Worm (Caenorhabditis elegans): ENCODE results near the gene ZK596.2.

ZK596.2 gene

DNA sequence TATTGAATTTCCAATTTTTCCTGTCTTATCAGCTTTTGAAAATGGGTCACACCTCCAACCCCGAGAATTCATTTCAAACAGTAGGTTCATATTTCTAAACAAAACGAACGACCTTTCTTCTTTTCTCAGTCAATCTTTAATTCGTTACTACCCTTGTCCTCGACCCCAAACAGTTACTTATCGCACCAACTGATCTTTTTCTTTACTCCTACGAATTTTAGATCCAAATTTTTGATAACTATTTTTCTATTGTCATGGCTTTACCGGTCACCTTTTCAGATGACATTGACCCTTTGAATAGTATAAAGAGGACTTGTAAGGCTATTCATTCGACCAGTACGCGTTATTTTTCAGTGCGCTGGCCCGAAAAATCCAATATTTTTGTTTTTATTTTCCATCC, 7.0 kb upstream of the ZK596.2 start (continued):
- TF ChIP-seq zag-1 (tag; optimal IDR thresholded peaks at IDR 0.05): no peak

DNA sequence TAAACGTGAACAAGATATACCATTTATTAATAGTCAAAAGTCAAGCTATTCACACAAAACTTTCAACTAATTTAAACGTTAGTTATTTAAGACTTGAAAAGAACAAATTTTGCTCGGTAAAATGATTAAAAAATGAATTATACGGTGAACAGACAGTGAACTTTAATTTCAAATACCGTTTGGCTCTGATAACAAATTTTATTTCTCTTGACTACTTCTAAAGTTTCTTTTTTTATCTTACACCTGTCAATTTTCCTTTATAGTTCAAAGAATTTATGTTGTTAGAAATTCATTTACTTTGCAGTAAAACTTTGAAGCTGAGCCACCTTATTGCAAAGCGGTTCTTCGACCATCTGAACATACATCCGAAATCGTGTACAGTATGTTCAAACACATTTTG, 6.3 kb upstream of the ZK596.2 start, which contains the start of gene ZK593.3:
TSS of gene ZK593.3 (plus strand) at position 301 of the 400 bp plus-strand sequence.
- TF ChIP-seq dmd-6 (GFP tag; IDR thresholded peaks at IDR 0.05) (peak; percentile 29), F26F4.8 (GFP tag; conservative IDR thresholded peaks at IDR 0.05) (no peak)

DNA sequence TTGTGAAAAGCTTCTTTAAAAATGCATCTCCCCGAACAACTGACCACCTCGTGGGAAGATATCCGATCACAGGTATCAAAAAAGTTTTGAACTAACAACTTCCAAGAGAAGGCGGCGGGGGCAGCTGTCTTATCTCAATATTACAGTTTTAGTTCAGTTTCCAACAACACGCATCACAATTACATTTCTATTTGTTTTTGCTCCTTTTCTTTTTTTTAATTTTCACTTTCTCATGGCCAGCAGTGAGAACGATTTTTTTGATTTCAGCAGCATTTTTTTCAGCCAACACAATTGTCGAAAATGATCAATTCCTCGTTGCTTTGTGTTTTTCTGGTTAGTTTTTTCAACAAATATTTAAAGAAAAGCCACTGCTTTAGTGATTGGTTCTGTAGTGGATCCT, 4.0 kb upstream of the ZK596.2 start, which contains the start of gene ZK593.2:
TSS of gene ZK593.2 (plus strand) at position 301 of the 400 bp plus-strand sequence.
- TF ChIP-seq zip-2 (tag; optimal IDR thresholded peaks at IDR 0.05) (no peak), F49E8.2 (tag; optimal IDR thresholded peaks at IDR 0.05; ENCODE audit: borderline replicate concordance) (no peak), saeg-2 (GFP tag; IDR thresholded peaks at IDR 0.05) (no peak), ceh-28 (tag; optimal IDR thresholded peaks at IDR 0.05) (no peak), lin-39 (tag; optimal IDR thresholded peaks at IDR 0.05) (no peak), ama-1 (optimal IDR thresholded peaks at IDR 0.05) (peak; percentile 59), F10B5.3 (tag; optimal IDR thresholded peaks at IDR 0.05) (no peak), nhr-10 (tag; optimal IDR thresholded peaks at IDR 0.05) (no peak), dmd-6 (GFP tag; IDR thresholded peaks at IDR 0.05) (peak; percentile 7; the same call in 1 of the 2 replicates), mxl-2 (GFP tag; conservative IDR thresholded peaks at IDR 0.05) (0 out of 2 replicates have a peak, but pooled peaks have one; percentile 11), pha-4 (GFP tag; IDR thresholded peaks at IDR 0.05) (no peak), pha-4 (tag; optimal IDR thresholded peaks at IDR 0.05) (no peak), ZK337.2 (GFP tag; IDR thresholded peaks at IDR 0.05) (no peak), daf-8 (GFP tag; IDR thresholded peaks at IDR 0.05) (no peak), daf-12 (tag; optimal IDR thresholded peaks at IDR 0.05) (no peak), arid-1 (GFP tag; conservative IDR thresholded peaks at IDR 0.05) (no peak), aly-2 (tag; optimal IDR thresholded peaks at IDR 0.05) (no peak), snpc-1.2 (GFP tag; IDR thresholded peaks at IDR 0.05) (no peak), madf-5 (GFP tag; IDR thresholded peaks at IDR 0.05) (no peak), ztf-11 (tag; optimal IDR thresholded peaks at IDR 0.05) (no peak), mes-2 (tag; optimal IDR thresholded peaks at IDR 0.05; ENCODE audit: poor library complexity, severe bottlenecking) (no peak), egl-43 (GFP tag; IDR thresholded peaks at IDR 0.05) (no peak), lim-7 (GFP tag; IDR thresholded peaks at IDR 0.05) (no peak), F44E2.7 (GFP tag; IDR thresholded peaks at IDR 0.05) (no peak), zip-11 (GFP tag; IDR thresholded peaks at IDR 0.05) (no peak), attf-4 (tag; optimal IDR thresholded peaks at IDR 0.05) (no peak), nhr-25 (tag; optimal IDR thresholded peaks at IDR 0.05; ENCODE audit: borderline replicate concordance, insufficient read depth) (no peak), daf-16 (GFP tag; optimal IDR thresholded peaks at IDR 0.05) (no peak), daf-16 (tag; optimal IDR thresholded peaks at IDR 0.05) (peak; percentile 8)

DNA sequence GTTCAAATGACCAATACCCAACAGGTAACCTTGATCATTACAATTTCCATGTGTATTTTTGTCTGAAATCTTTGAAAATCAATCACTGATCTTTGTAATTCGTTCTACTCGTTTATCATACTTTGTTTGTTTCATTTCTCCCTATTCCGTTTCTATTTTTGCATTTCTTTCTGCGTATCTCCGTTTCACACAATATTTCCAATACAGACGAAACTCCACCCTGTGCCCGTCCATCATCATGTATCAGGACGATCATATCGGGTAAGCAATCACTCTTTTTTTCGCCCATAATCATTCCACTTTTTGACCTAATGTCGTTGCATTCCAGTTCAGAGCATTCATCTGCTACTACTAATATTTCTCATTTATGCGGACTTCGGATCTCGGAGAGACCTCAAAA, 602 bp upstream of the ZK596.2 start, which contains the start of gene pyk-2:
TSS of gene pyk-2 (plus strand) at position 206 of the 400 bp plus-strand sequence.
- TF ChIP-seq zip-11 (GFP tag; IDR thresholded peaks at IDR 0.05) (no peak), F37D6.2 (tag; optimal IDR thresholded peaks at IDR 0.05) (no peak), pha-4 (GFP tag; IDR thresholded peaks at IDR 0.05) (no peak), pha-4 (tag; optimal IDR thresholded peaks at IDR 0.05) (no peak), F49E8.2 (tag; optimal IDR thresholded peaks at IDR 0.05; ENCODE audit: borderline replicate concordance) (no peak), tra-1 (GFP tag; IDR thresholded peaks at IDR 0.05) (no peak), daf-16 (GFP tag; optimal IDR thresholded peaks at IDR 0.05) (no peak), daf-16 (tag; optimal IDR thresholded peaks at IDR 0.05) (peak; percentile 80), unc-39 (tag; optimal IDR thresholded peaks at IDR 0.05) (no peak), gei-8 (GFP tag; optimal IDR thresholded peaks at IDR 0.05) (no peak), mdl-1 (tag; optimal IDR thresholded peaks at IDR 0.05) (peak in 1 of 2 experiments; percentile 37), ceh-32 (tag; optimal IDR thresholded peaks at IDR 0.05; ENCODE audit: poor library complexity) (no peak), nhr-77 (tag; optimal IDR thresholded peaks at IDR 0.05) (peak; percentile 41), cey-2 (tag; optimal IDR thresholded peaks at IDR 0.05; ENCODE audit: borderline replicate concordance, insufficient read depth) (no peak), T20F7.1 (GFP tag; optimal IDR thresholded peaks at IDR 0.05) (peak; percentile 36), hlh-11 (tag; optimal IDR thresholded peaks at IDR 0.05) (peak; percentile 82), aly-2 (tag; optimal IDR thresholded peaks at IDR 0.05) (no peak), dve-1 (tag; optimal IDR thresholded peaks at IDR 0.05; ENCODE audit: insufficient read depth) (peak; percentile 77), lsy-2 (tag; optimal IDR thresholded peaks at IDR 0.05) (no peak), pqm-1 (tag; optimal IDR thresholded peaks at IDR 0.05) (peak; percentile 65), nhr-48 (tag; optimal IDR thresholded peaks at IDR 0.05) (peak; percentile 7), madf-5 (GFP tag; IDR thresholded peaks at IDR 0.05) (no peak), hmg-1.1 (GFP tag; IDR thresholded peaks at IDR 0.05) (no peak)

All from whole organism, L4 larva.